Fruit fly (Drosophila melanogaster): ENCODE measurements around the gene Rhau.

The Rhau gene

DNA sequence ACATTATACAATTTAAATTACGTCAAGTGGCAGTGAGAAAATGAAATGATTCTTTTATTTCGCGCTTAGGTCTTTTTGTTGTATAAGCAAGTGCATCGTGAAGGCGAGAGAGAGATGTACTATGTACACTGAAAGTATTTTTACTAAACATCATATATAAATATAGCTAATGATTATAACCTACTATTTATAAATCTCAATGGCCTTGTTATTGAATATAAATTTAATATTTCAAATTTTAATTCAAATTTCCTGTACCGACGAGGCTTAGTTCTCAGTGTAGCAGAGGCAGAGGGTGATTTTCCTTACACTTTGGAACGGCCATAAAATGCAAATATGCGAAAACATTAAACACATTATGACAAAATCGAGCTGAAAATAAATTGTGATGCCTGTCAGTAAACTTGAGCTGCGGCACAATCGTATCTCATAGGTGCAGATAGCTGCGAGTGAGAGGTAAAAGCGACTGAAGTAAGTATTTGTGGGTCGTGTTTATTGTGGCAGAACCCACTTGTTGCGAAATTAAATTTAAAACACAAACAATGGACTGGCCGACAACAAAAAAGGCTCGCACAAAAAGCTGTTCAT lies 4.3 kb upstream of the Rhau start (continued):
- no peak for TF ChIP-seq chif (GFP tag; optimal IDR thresholded peaks at IDR 0.05)
- peak in 1 of 3 experiments; percentile 39 for TF ChIP-seq lola (GFP tag; optimal IDR thresholded peaks at IDR 0.05)
- TF ChIP-seq CG2202 (tag; optimal IDR thresholded peaks at IDR 0.05) = no peak
- TF ChIP-seq D19B (GFP tag; optimal IDR thresholded peaks at IDR 0.05) = peak; percentile 1

DNA sequence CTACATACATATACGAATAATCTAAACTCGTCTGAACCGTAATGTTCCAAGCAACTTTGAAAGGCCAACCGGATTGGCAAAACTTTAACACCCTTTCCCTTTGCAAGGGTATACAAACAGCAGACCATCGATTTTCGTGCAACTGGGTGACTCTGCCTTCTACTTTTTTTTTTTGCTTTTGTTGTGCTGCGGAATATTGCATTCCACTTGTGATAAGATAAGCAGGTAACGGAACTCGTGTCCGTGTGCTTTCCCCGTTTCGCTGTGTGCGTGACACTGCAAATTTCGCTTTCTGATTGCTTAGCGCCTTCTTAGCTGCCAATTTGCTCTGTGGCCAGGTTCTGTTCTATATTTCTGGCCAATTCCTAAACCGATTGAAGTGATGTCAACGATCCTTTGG lies 3.2 kb upstream of the Rhau start:
- TF ChIP-seq CG15479 (GFP tag; optimal IDR thresholded peaks at IDR 0.05) = peak; percentile 74
- TF ChIP-seq Drgx (GFP tag; IDR thresholded peaks at IDR 0.05) = no peak

DNA sequence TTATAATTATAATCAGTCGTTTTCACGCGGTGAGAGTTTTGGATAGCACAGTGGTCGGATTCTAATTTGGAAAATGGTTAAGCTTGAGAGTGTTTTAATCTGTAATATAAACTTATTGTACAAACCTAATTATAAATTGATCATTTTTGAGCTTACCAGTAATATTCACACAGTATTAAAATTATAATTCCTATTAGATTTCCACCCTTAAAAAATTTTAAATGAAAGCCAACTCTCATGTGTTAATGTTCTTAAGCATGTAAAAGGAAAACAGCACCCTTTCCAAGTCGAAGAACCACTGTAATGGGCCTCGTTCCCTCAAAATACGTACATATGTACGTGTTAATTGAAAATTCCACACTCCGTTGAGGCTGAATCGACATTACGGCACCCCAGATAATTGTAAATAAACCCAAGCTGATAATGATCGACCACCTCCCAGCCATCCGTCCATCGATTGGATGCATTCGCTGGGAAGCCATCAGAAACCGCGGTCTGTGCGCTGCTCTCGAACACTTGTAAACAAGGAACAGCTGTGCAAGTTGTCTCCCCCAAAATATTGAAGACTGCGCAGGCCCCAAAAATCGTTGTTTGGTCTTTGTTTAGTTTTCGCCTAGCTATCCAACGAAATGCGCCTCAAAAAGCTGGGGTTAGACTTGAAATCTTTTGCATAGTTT lies 2.2 kb upstream of the Rhau start:
- no peak for TF ChIP-seq CG2889 (GFP tag; IDR thresholded peaks at IDR 0.05)
- no peak for TF ChIP-seq Bteb2 (GFP tag; optimal IDR thresholded peaks at IDR 0.05)
- peak; percentile 51 for TF ChIP-seq Hmr (GFP tag; optimal IDR thresholded peaks at IDR 0.05)
- TF ChIP-seq toy (GFP tag; IDR thresholded peaks at IDR 0.05) = no peak
- TF ChIP-seq exex (tag; optimal IDR thresholded peaks at IDR 0.05) = no peak
- TF ChIP-seq rib (GFP tag; IDR thresholded peaks at IDR 0.05) = no peak
- TF ChIP-seq YL-1 (GFP tag; optimal IDR thresholded peaks at IDR 0.05) = no peak
- TF ChIP-seq stc (GFP tag; IDR thresholded peaks at IDR 0.05) = peak; percentile 51
- TF ChIP-seq tap (tag; optimal IDR thresholded peaks at IDR 0.05) = peak; percentile 49
- TF ChIP-seq CG11093 (GFP tag; IDR thresholded peaks at IDR 0.05) = 0 out of 3 replicates have a peak, but pooled peaks have one; percentile 35
- TF ChIP-seq hb (GFP tag; IDR thresholded peaks at IDR 0.05; ENCODE audit: partially characterized antibody) = no peak
- TF ChIP-seq Deaf1 (tag; optimal IDR thresholded peaks at IDR 0.05) = peak; percentile 3
- no peak for TF ChIP-seq CG43689 (GFP tag; IDR thresholded peaks at IDR 0.05)
- no peak for TF ChIP-seq Ets97D (GFP tag; optimal IDR thresholded peaks at IDR 0.05)
- TF ChIP-seq CG30403 (GFP tag; optimal IDR thresholded peaks at IDR 0.05) = peak; percentile 53
- no peak for TF ChIP-seq CG2129 (GFP tag; IDR thresholded peaks at IDR 0.05; ENCODE audit: partially characterized antibody)
- peak in 1 of 2 experiments; percentile 69 for TF ChIP-seq bsh (GFP tag; optimal IDR thresholded peaks at IDR 0.05)
- no peak for TF ChIP-seq vnd (GFP tag; IDR thresholded peaks at IDR 0.05; ENCODE audit: partially characterized antibody)
- no peak for TF ChIP-seq CG1024 (GFP tag; IDR thresholded peaks at IDR 0.05)
- TF ChIP-seq HmgZ (tag; optimal IDR thresholded peaks at IDR 0.05) = no peak
- TF ChIP-seq CG6813 (GFP tag; optimal IDR thresholded peaks at IDR 0.05) = peak; percentile 34
- TF ChIP-seq fru (optimal IDR thresholded peaks at IDR 0.05) = no peak
- no peak for TF ChIP-seq NK7.1 (GFP tag; optimal IDR thresholded peaks at IDR 0.05)
- no peak for TF ChIP-seq chif (GFP tag; optimal IDR thresholded peaks at IDR 0.05)
- no peak for TF ChIP-seq Gug (GFP tag; IDR thresholded peaks at IDR 0.05)
- TF ChIP-seq corto (GFP tag; optimal IDR thresholded peaks at IDR 0.05) = no peak
- no peak for TF ChIP-seq CG4617 (GFP tag; optimal IDR thresholded peaks at IDR 0.05; ENCODE audit: borderline replicate concordance)
- TF ChIP-seq vvl (GFP tag; IDR thresholded peaks at IDR 0.05) = peak; percentile 63; the same call in 1 of the 2 replicates
- peak; percentile 72 for TF ChIP-seq nmo (GFP tag; optimal IDR thresholded peaks at IDR 0.05)
- TF ChIP-seq Dfd (GFP tag; optimal IDR thresholded peaks at IDR 0.05) = no peak
- no peak for TF ChIP-seq slp2 (GFP tag; optimal IDR thresholded peaks at IDR 0.05)
- no peak for TF ChIP-seq CG4730 (GFP tag; IDR thresholded peaks at IDR 0.05)
- TF ChIP-seq CG2875 (GFP tag; optimal IDR thresholded peaks at IDR 0.05) = no peak
- TF ChIP-seq Rfx (GFP tag; IDR thresholded peaks at IDR 0.05) = peak; percentile 50
- TF ChIP-seq Xbp1 (GFP tag; optimal IDR thresholded peaks at IDR 0.05) = no peak
- peak; percentile 12 for TF ChIP-seq trem (tag; optimal IDR thresholded peaks at IDR 0.05)
- no peak for TF ChIP-seq MTF-1 (GFP tag; optimal IDR thresholded peaks at IDR 0.05; ENCODE audit: borderline replicate concordance)
- TF ChIP-seq abd-A (tag; optimal IDR thresholded peaks at IDR 0.05) = no peak
- TF ChIP-seq so (GFP tag; IDR thresholded peaks at IDR 0.05) = no peak
- no peak for TF ChIP-seq sr (GFP tag; IDR thresholded peaks at IDR 0.05)
- TF ChIP-seq CG7786 (GFP tag; optimal IDR thresholded peaks at IDR 0.05) = no peak

Measured in whole organism, embryonic.